Worm (Caenorhabditis elegans): ENCODE results near the gene M117.6.

DNA sequence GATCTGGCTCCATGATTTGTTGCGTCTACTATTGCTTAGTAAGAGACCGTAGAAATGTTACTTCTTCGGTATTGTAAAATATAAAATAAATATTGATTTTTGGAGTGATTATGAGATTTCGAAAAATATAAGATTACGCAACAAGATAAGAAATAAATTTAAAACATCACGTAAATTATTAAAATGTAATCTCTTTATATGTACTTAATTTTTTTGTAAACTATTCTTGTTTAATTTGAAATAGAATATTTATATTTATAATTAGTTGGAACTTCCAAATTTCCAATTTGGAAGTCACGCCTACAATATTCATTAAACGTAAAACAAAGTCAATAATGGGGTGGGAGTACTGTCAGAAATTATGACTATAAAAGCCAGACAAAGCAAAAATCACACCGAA, 5.5 kb upstream of the M117.6 start, which contains the start of gene M117.4:
- TF ChIP-seq ztf-11 (tag; optimal IDR thresholded peaks at IDR 0.05), result no peak
- TF ChIP-seq egl-27 (tag; optimal IDR thresholded peaks at IDR 0.05), result no peak
- TF ChIP-seq tbx-2 (tag; optimal IDR thresholded peaks at IDR 0.05), result no peak
- TF ChIP-seq fos-1 (tag; optimal IDR thresholded peaks at IDR 0.05), result no peak
- TF ChIP-seq ces-1 (GFP tag; optimal IDR thresholded peaks at IDR 0.05), result no peak
- no peak for TF ChIP-seq unc-86 (tag; optimal IDR thresholded peaks at IDR 0.05)
- no peak for TF ChIP-seq nhr-76 (tag; optimal IDR thresholded peaks at IDR 0.05)
- no peak for TF ChIP-seq pag-3 (tag; optimal IDR thresholded peaks at IDR 0.05; ENCODE audit: borderline replicate concordance, insufficient read depth)
- no peak for TF ChIP-seq lin-39 (tag; optimal IDR thresholded peaks at IDR 0.05)
